Worm (Caenorhabditis elegans) whole organism, late embryonic: ENCODE results near the gene ZK1240.8.

Experiments
- elt-4 ChIP-seq: sonication (generic microtip); optimal IDR thresholded peaks from 2 replicates; lab custom pipeline; 2016; ENCODE audit warnings: missing genetic modification characterization, missing compliant biosample characterization
- nfya-1 ChIP-seq: sonication (generic microtip); optimal IDR thresholded peaks from 2 replicates; lab custom pipeline; 2017; ENCODE audit warnings: missing genetic modification characterization, mild to moderate bottlenecking, missing compliant biosample characterization, antibody characterized with exemption, moderate library complexity
- tbx-7 ChIP-seq: sonication (generic microtip); optimal IDR thresholded peaks from 2 replicates; lab custom pipeline; 2016; ENCODE audit warnings: missing genotype, missing genetic modification characterization, missing compliant biosample characterization
- unc-55 ChIP-seq: sonication (generic microtip); optimal IDR thresholded peaks from 2 replicates; lab custom pipeline; 2017; ENCODE audit warnings: missing biosample characterization, missing genetic modification reagents, missing genetic modification characterization

DNA sequence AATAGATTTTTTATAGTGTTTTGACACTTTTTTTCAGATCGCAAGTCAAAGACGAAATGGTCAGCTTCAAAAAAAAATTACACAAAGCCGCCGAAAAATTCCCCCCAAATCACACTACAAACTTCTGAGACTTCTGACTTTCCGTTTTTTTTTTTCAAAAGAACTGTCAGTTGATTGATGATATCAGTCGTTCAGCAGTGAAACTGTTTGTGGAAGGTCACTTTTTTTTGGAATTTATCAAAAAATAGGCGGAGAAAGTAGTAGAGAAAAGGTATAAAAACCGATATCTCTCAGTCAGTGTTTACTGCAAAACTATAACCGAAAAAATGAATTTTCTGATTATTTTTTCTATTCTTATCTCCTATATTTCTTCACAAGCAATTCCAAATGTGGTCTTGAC, 24.1 kb upstream of the ZK1240.8 start, which contains the start of gene F43C11.3:
- TF ChIP-seq elt-4 (tag; lab: Kevin White, UChicago), result no peak
- TF ChIP-seq tbx-7 (tag; lab: Kevin White, UChicago), result no peak
- no peak for TF ChIP-seq nfya-1
- no peak for TF ChIP-seq unc-55 (GFP tag; lab: Kevin White, UChicago)
